Worm (Caenorhabditis elegans): Measurements from ENCODE around the gene C23H4.6.

Gene C23H4.6

DNA sequence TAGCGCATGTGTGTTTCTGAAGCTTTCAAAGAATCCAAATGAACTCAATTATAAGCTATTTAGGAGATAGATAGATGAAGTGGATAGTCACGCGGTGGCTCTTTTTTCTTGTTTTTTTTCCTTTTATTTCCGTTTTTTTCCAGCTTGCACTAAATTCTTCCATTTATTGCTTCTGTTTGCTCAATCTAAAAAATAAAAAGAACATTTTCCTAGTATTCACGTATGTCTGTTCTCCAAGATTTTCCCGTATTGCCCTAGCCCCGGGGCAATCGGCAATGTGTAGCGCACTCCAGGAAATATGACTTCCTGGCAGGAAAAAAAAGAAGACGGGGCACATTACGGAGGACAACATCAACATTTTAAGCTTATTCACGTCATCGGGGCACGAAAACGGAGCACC is 33.6 kb upstream of the C23H4.6 start:
- TF ChIP-seq nhr-71 (tag; optimal IDR thresholded peaks at IDR 0.05) (peak; percentile 32), nhr-28 (tag; optimal IDR thresholded peaks at IDR 0.05) (no peak), zag-1 (tag; optimal IDR thresholded peaks at IDR 0.05) (no peak), tbx-2 (tag; optimal IDR thresholded peaks at IDR 0.05) (no peak), dsc-1 (tag; optimal IDR thresholded peaks at IDR 0.05) (peak; percentile 20), mef-2 (tag; optimal IDR thresholded peaks at IDR 0.05) (peak; percentile 52), aha-1 (tag; optimal IDR thresholded peaks at IDR 0.05) (no peak), ceh-90 (tag; optimal IDR thresholded peaks at IDR 0.05) (no peak), fkh-8 (tag; optimal IDR thresholded peaks at IDR 0.05) (peak; percentile 55), lin-14 (GFP tag; optimal IDR thresholded peaks at IDR 0.05) (peak; percentile 73), ceh-8 (GFP tag; optimal IDR thresholded peaks at IDR 0.05) (no peak), egl-13 (tag; optimal IDR thresholded peaks at IDR 0.05) (peak; percentile 39), hlh-17 (GFP tag; optimal IDR thresholded peaks at IDR 0.05; ENCODE audit: borderline replicate concordance) (no peak), swsn-7 (tag; optimal IDR thresholded peaks at IDR 0.05) (no peak), nhr-47 (tag; optimal IDR thresholded peaks at IDR 0.05) (peak; percentile 36)

DNA sequence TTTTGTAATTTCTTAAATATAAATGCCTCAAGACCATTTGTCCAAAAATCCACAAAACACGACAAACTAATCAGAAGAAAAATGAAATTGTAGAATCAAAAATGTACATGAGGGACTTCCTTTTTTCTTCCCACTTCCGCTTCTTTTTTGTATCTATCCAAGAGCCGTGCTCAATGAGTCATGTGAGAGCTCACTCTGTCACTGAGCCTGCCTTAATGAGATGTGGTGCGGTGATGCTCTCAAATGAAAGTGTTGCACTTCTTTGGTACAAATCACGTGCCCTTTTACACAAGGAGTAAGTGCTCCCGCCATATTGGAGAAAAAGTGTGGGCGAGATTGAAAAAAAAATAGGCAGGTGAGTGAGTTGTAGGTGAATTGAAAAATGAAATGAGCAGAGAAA is 31.1 kb upstream of the C23H4.6 start:
- TF ChIP-seq mab-9 (GFP tag; IDR thresholded peaks at IDR 0.05) (peak; percentile 62; the same call in 1 of the 2 replicates), tbx-2 (tag; optimal IDR thresholded peaks at IDR 0.05) (peak; percentile 26), ceh-8 (GFP tag; optimal IDR thresholded peaks at IDR 0.05) (no peak), lsy-2 (tag; optimal IDR thresholded peaks at IDR 0.05) (peak; percentile 12 to 22), ama-1 (optimal IDR thresholded peaks at IDR 0.05) (no peak), elt-2 (tag; optimal IDR thresholded peaks at IDR 0.05) (no peak), lin-13 (GFP tag; optimal IDR thresholded peaks at IDR 0.05) (no peak), pax-3 (tag; optimal IDR thresholded peaks at IDR 0.05) (no peak), nhr-71 (tag; optimal IDR thresholded peaks at IDR 0.05) (peak; percentile 52), fkh-8 (tag; optimal IDR thresholded peaks at IDR 0.05) (peak; percentile 17), dsc-1 (tag; optimal IDR thresholded peaks at IDR 0.05) (peak; percentile 30), swsn-7 (tag; optimal IDR thresholded peaks at IDR 0.05) (no peak), irx-1 (tag; optimal IDR thresholded peaks at IDR 0.05) (no peak), lin-35 (GFP tag; optimal IDR thresholded peaks at IDR 0.05) (peak in 1 of 2 experiments; percentile 20), egl-13 (tag; optimal IDR thresholded peaks at IDR 0.05) (peak; percentile 72), ets-5 (GFP tag; IDR thresholded peaks at IDR 0.05) (no peak), hlh-4 (tag; optimal IDR thresholded peaks at IDR 0.05) (no peak), ceh-82 (tag; optimal IDR thresholded peaks at IDR 0.05) (peak in 1 of 3 experiments; percentile 27), jun-1 (tag; optimal IDR thresholded peaks at IDR 0.05) (peak; percentile 38), sup-37 (GFP tag; optimal IDR thresholded peaks at IDR 0.05) (no peak), skn-1 (tag; optimal IDR thresholded peaks at IDR 0.05) (no peak), lin-14 (GFP tag; optimal IDR thresholded peaks at IDR 0.05) (peak; percentile 86), nhr-47 (tag; optimal IDR thresholded peaks at IDR 0.05) (peak; percentile 59), F16B12.6 (tag; optimal IDR thresholded peaks at IDR 0.05) (no peak), grh-1 (GFP tag; IDR thresholded peaks at IDR 0.05) (no peak), nhr-77 (tag; optimal IDR thresholded peaks at IDR 0.05) (no peak), unc-86 (tag; optimal IDR thresholded peaks at IDR 0.05) (peak; percentile 76), ztf-11 (tag; optimal IDR thresholded peaks at IDR 0.05) (peak in 1 of 2 experiments; percentile 27)

DNA sequence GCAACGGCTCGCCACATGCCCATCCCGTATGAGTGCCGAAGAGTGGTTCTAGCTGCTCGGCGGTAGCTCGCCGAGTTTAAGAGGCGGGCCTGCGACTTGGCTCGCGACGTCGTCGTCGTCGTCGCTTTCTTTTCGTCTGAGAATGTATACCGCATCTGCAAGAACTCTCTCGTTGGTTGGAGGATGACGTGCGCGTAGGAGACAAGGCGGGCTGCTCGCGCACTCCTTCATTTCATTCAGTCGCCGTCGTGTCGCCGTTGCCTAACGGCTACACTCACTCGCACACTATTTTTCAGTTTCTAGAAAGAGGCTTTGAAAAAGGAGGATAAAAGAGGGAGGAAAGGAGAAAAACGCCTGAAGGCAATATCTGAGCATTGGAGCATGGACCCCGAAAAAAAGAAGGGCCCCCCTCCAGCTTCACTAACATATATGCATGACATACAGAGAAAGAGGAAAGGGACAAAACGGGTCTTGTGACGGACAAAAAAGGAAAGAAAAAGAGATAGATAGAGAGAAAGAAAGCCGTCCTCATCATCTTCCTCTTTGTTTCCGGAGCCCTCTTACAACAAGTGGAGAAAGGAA is 29.8 kb upstream of the C23H4.6 start:
- no peak for TF ChIP-seq ztf-4 (tag; optimal IDR thresholded peaks at IDR 0.05)
- TF ChIP-seq ztf-11 (tag; optimal IDR thresholded peaks at IDR 0.05), result peak in 1 of 2 experiments; percentile 48
- TF ChIP-seq ceh-8 (GFP tag; optimal IDR thresholded peaks at IDR 0.05), result no peak
- peak; percentile 37 for TF ChIP-seq lir-3 (tag; optimal IDR thresholded peaks at IDR 0.05; ENCODE audit: poor library complexity)
- peak in 2 of 3 experiments; percentile 13 to 40 for TF ChIP-seq ceh-82 (tag; optimal IDR thresholded peaks at IDR 0.05)
- no peak for TF ChIP-seq aly-2 (tag; optimal IDR thresholded peaks at IDR 0.05)
- TF ChIP-seq lsy-2 (tag; optimal IDR thresholded peaks at IDR 0.05), result peak; percentile 31 to 42
- peak; percentile 70 for TF ChIP-seq nhr-47 (tag; optimal IDR thresholded peaks at IDR 0.05)
- peak; percentile 49 for TF ChIP-seq snu-23 (GFP tag; optimal IDR thresholded peaks at IDR 0.05)
- peak; percentile 5 for TF ChIP-seq skn-1 (tag; optimal IDR thresholded peaks at IDR 0.05)
- no peak for TF ChIP-seq ceh-88 (GFP tag; IDR thresholded peaks at IDR 0.05)
- peak; percentile 7 for TF ChIP-seq irx-1 (tag; optimal IDR thresholded peaks at IDR 0.05)
- TF ChIP-seq swsn-7 (tag; optimal IDR thresholded peaks at IDR 0.05), result peak; percentile 66
- no peak for TF ChIP-seq nhr-11 (tag; optimal IDR thresholded peaks at IDR 0.05)
- TF ChIP-seq isw-1 (GFP tag; IDR thresholded peaks at IDR 0.05), result peak; percentile 16
- TF ChIP-seq pax-3 (tag; optimal IDR thresholded peaks at IDR 0.05), result peak; percentile 53
- TF ChIP-seq fkh-8 (tag; optimal IDR thresholded peaks at IDR 0.05), result peak; percentile 84
- TF ChIP-seq efl-1 (optimal IDR thresholded peaks at IDR 0.05), result peak; percentile 17 to 21
- no peak for TF ChIP-seq efl-1 (GFP tag; optimal IDR thresholded peaks at IDR 0.05 in 1 of 2)
- peak; percentile 71 for TF ChIP-seq tbx-2 (tag; optimal IDR thresholded peaks at IDR 0.05)
- peak; percentile 32; the same call in 1 of the 2 replicates for TF ChIP-seq nhr-19 (GFP tag; conservative IDR thresholded peaks at IDR 0.05)
- TF ChIP-seq sptf-1 (tag; optimal IDR thresholded peaks at IDR 0.05), result no peak
- TF ChIP-seq mep-1 (tag; optimal IDR thresholded peaks at IDR 0.05), result peak; percentile 9
- TF ChIP-seq xbp-1 (tag; optimal IDR thresholded peaks at IDR 0.05), result peak; percentile 52

All from whole organism, L1 larva.